Worm (Caenorhabditis elegans) whole organism, midembryonic: ENCODE data around the gene srv-8.

Source experiments
- T22C8.4 ChIP-seq: fragments of 200-800 bp; sonication (Bioruptor generic); IDR thresholded peaks from 2 replicates; pipeline ENCODE4 v1.3.6; 2022; ENCODE audit warnings: missing genetic modification characterization, missing compliant biosample characterization
- flt-1 ChIP-seq: fragments of 200-800 bp; sonication (Bioruptor generic); IDR thresholded peaks from 2 replicates; pipeline ENCODE4 v1.3.6; 2022; ENCODE audit warnings: missing genetic modification characterization, missing compliant biosample characterization
- med-1 ChIP-seq: sonication (generic microtip); optimal IDR thresholded peaks from 2 replicates; lab custom pipeline; 2017; ENCODE audit warnings: missing genetic modification characterization, mild to moderate bottlenecking, missing compliant biosample characterization, antibody characterized with exemption, missing genetic modification reagents; ENCODE audit not compliant: insufficient read depth
- ref-1 ChIP-seq: fragments of 200-800 bp; sonication (Bioruptor generic); conservative IDR thresholded peaks from 2 replicates; pipeline ENCODE4 v1.3.6; 2022; ENCODE audit warnings: missing genetic modification reagents, missing genetic modification characterization, missing compliant biosample characterization
- tab-1 ChIP-seq: fragments of 200-800 bp; sonication (Bioruptor generic); IDR thresholded peaks from 2 replicates; pipeline ENCODE4 v1.3.6; 2022; ENCODE audit warnings: missing genetic modification characterization, missing compliant biosample characterization
- ztf-23 ChIP-seq: fragments of 200-800 bp; sonication (Bioruptor generic); IDR thresholded peaks from 2 replicates; pipeline ENCODE4 v1.3.6; 2022; ENCODE audit warnings: missing genetic modification reagents, missing genetic modification characterization, missing compliant biosample characterization

ce11 chrV:13421697-13422096 lies 1.2 kb upstream of the srv-8 start:
- TF ChIP-seq tab-1 (GFP tag; lab: Robert Waterston, UW) (no peak), T22C8.4 (no peak), ref-1 (no peak), med-1 (GFP tag; lab: Kevin White, UChicago) (no peak), flt-1 (GFP tag; lab: Robert Waterston, UW) (no peak), ztf-23 (GFP tag; lab: Robert Waterston, UW) (no peak)
